Worm (Caenorhabditis elegans) whole organism, mixed stage, embryonic: ENCODE data around the gene let-754.
A peak's percentile ranks its signal among the peaks of the same experiment; 100 is the strongest.

ENCODE experiments used
- M03D4.4 ChIP-seq: sonication (generic microtip); optimal IDR thresholded peaks from 2 replicates; lab custom pipeline; 2017; ENCODE audit warnings: mild to moderate bottlenecking, missing genetic modification characterization, missing compliant biosample characterization
- bed-3 ChIP-seq: fragments of 200-800 bp; sonication (Bioruptor generic); optimal IDR thresholded peaks from 3 replicates; lab custom pipeline; 2018; ENCODE audit warnings: mild to moderate bottlenecking, missing genetic modification characterization, moderate library complexity, missing compliant biosample characterization
- ceh-39 ChIP-seq: fragments of 150-350 bp; optimal IDR thresholded peaks from 2 replicates; lab custom pipeline; 2014; ENCODE audit warnings: missing biosample characterization, missing genetic modification characterization
- ces-1 ChIP-seq: fragments of 150-350 bp; optimal IDR thresholded peaks from 2 replicates; lab custom pipeline; 2014; ENCODE audit warnings: missing biosample characterization, missing genetic modification reagents, missing genetic modification characterization
- cnd-1 ChIP-seq: fragments of 200-800 bp; sonication (Bioruptor generic); optimal IDR thresholded peaks from 2 replicates; lab custom pipeline; 2018; ENCODE audit warnings: mild to moderate bottlenecking, missing genetic modification characterization, missing compliant biosample characterization
- drap-1 ChIP-seq: fragments of 200-800 bp; sonication (Bioruptor generic); optimal IDR thresholded peaks from 3 replicates; lab custom pipeline; 2018; ENCODE audit warnings: mild to moderate bottlenecking, missing genetic modification characterization, missing compliant biosample characterization
- elt-1 ChIP-seq: sonication (generic microtip); optimal IDR thresholded peaks from 2 replicates; lab custom pipeline; 2017; ENCODE audit warnings: missing genetic modification characterization, mild to moderate bottlenecking, missing compliant biosample characterization, antibody characterized with exemption, moderate library complexity, borderline replicate concordance; ENCODE audit not compliant: insufficient read depth
- elt-3 ChIP-seq: fragments of 150-350 bp; optimal IDR thresholded peaks from 2 replicates; lab custom pipeline; 2014; ENCODE audit warnings: missing biosample characterization, missing genetic modification characterization
- flh-1 ChIP-seq: fragments of 200-800 bp; sonication (Bioruptor generic); optimal IDR thresholded peaks from 2 replicates; lab custom pipeline; 2018; ENCODE audit warnings: mild to moderate bottlenecking, missing genetic modification characterization, moderate library complexity, missing compliant biosample characterization
- ham-2 ChIP-seq: fragments of 200-800 bp; sonication (Bioruptor generic); optimal IDR thresholded peaks from 2 replicates; lab custom pipeline; 2018; ENCODE audit warnings: mild to moderate bottlenecking, missing genetic modification characterization, missing compliant biosample characterization
- hlh-1 ChIP-seq: fragments of 150-350 bp; optimal IDR thresholded peaks from 2 replicates; lab custom pipeline; 2014; ENCODE audit warnings: missing biosample characterization, missing genetic modification reagents, missing genetic modification characterization
- lin-13 ChIP-seq: fragments of 150-350 bp; optimal IDR thresholded peaks from 2 replicates; lab custom pipeline; 2014; ENCODE audit warnings: missing biosample characterization, missing genetic modification characterization
- lin-32 ChIP-seq: fragments of 200-800 bp; sonication (Bioruptor generic); optimal IDR thresholded peaks from 2 replicates; lab custom pipeline; 2018; ENCODE audit warnings: mild to moderate bottlenecking, missing genetic modification characterization, missing compliant biosample characterization
- lsy-2 ChIP-seq: fragments of 150-350 bp; optimal IDR thresholded peaks from 2 replicates; lab custom pipeline; 2014; ENCODE audit warnings: missing biosample characterization, missing genetic modification characterization
- mab-5 ChIP-seq: fragments of 150-350 bp; optimal IDR thresholded peaks from 2 replicates; lab custom pipeline; 2014; ENCODE audit warnings: missing biosample characterization, missing genetic modification characterization
- mep-1 ChIP-seq: fragments of 150-350 bp; optimal IDR thresholded peaks from 2 replicates; lab custom pipeline; 2017; ENCODE audit warnings: missing biosample characterization, missing genetic modification reagents, missing genetic modification characterization, inconsistent platforms
- mls-2 ChIP-seq: sonication (generic microtip); optimal IDR thresholded peaks from 2 replicates; lab custom pipeline; 2016; ENCODE audit warnings: mild to moderate bottlenecking, missing genetic modification characterization, moderate library complexity, missing compliant biosample characterization
- nhr-12 ChIP-seq: fragments of 150-350 bp; optimal IDR thresholded peaks from 2 replicates; lab custom pipeline; 2014; ENCODE audit warnings: missing biosample characterization, missing genetic modification characterization
- nhr-237 ChIP-seq: fragments of 150-350 bp; optimal IDR thresholded peaks from 2 replicates; lab custom pipeline; 2014; ENCODE audit warnings: missing biosample characterization, missing genetic modification characterization
- nhr-28 ChIP-seq: fragments of 150-350 bp; optimal IDR thresholded peaks from 2 replicates; lab custom pipeline; 2014; ENCODE audit warnings: missing biosample characterization, missing genetic modification characterization
- nhr-76 ChIP-seq: sonication (generic microtip); optimal IDR thresholded peaks from 2 replicates; lab custom pipeline; 2017; ENCODE audit warnings: missing biosample characterization, missing genetic modification characterization
- pha-4 ChIP-seq: fragments of 150-350 bp; optimal IDR thresholded peaks from 2 replicates; lab custom pipeline; 2018; ENCODE audit warnings: missing biosample characterization, missing genetic modification reagents, missing genetic modification characterization
- sem-2 ChIP-seq: fragments of 200-800 bp; sonication (Bioruptor generic); optimal IDR thresholded peaks from 2 replicates; lab custom pipeline; 2018; ENCODE audit warnings: mild to moderate bottlenecking, missing genetic modification characterization, missing compliant biosample characterization
- snpc-4 ChIP-seq: fragments of 150-350 bp; optimal IDR thresholded peaks from 2 replicates; lab custom pipeline; 2014; ENCODE audit warnings: missing biosample characterization, missing genetic modification characterization
- sptf-1 ChIP-seq: sonication (generic microtip); optimal IDR thresholded peaks from 2 replicates; lab custom pipeline; 2017; ENCODE audit warnings: mild to moderate bottlenecking, missing genetic modification characterization, moderate library complexity, missing compliant biosample characterization
- unc-120 ChIP-seq: sonication (generic microtip); optimal IDR thresholded peaks from 2 replicates; lab custom pipeline; 2017; ENCODE audit warnings: missing genetic modification characterization, missing compliant biosample characterization; ENCODE audit not compliant: poor library complexity, severe bottlenecking
- unc-39 ChIP-seq: fragments of 150-350 bp; optimal IDR thresholded peaks from 2 replicates; lab custom pipeline; 2014; ENCODE audit warnings: missing biosample characterization, missing genetic modification characterization
- unc-62 ChIP-seq: fragments of 150-350 bp; optimal IDR thresholded peaks from 2 replicates; lab custom pipeline; 2014; ENCODE audit warnings: missing biosample characterization, missing genetic modification reagents, missing genetic modification characterization
- zip-8 ChIP-seq: fragments of 150-350 bp; optimal IDR thresholded peaks from 2 replicates; lab custom pipeline; 2014; ENCODE audit warnings: missing biosample characterization, missing genetic modification characterization
- ztf-11 ChIP-seq: fragments of 150-350 bp; optimal IDR thresholded peaks from 2 replicates; lab custom pipeline; 2014; ENCODE audit warnings: missing biosample characterization, missing genetic modification characterization

The let-754 gene

ce11 chrIII:7973968-7974607 is 21.0 kb upstream of the let-754 start:
- TF ChIP-seq hlh-1 (no peak), M03D4.4 (tag; lab: Kevin White, UChicago) (no peak), unc-120 (tag; lab: Kevin White, UChicago) (no peak), pha-4 (tag; lab: Kevin White, UChicago) (no peak), elt-1 (tag; lab: Kevin White, UChicago) (no peak), drap-1 (GFP tag; lab: Kevin White, UChicago) (no peak), lsy-2 (tag; lab: Kevin White, UChicago) (no peak), nhr-28 (tag; lab: Kevin White, UChicago) (no peak), unc-39 (tag; lab: Kevin White, UChicago) (no peak), elt-3 (tag; lab: Kevin White, UChicago) (no peak), ceh-39 (tag; lab: Kevin White, UChicago) (no peak), nhr-12 (tag; lab: Kevin White, UChicago) (no peak), sptf-1 (tag; lab: Kevin White, UChicago) (no peak)
- TF ChIP-seq, all 35 proteins: peak for 0

DNA sequence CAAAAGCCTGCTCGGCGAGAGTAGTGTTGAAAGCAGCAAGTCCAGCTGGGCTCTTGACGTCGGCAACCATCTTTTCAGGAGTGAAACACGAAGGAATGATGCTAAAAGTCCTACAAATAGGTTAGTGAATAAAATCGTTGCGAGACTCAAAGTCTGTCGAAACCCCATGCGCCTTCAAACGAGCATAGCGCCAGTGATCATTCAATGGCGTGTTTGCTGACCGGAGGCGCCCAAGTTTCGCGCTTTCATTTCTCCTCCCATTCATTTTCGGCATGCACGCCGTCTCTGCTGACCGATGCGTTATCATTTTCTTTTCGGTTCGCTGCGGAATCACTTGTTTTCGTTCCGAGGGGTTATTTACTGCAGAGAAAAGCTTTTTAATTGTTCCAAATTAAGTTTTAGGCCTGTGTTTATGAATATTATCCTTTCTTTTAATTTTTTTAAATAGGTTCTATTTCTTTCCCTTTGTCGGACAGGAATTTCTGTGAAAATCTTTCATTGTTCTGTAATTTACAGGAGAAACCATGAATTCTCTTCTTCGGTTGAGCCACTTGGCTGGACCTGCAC is 20.2 kb upstream of the let-754 start, which contains the start of the genes eef-1B.1 and aco-2:
Gene eef-1B.1 (minus strand): TSS at position 186 of the 567 bp plus-strand sequence.
Gene aco-2 (plus strand): TSS at position 517 of the 567 bp plus-strand sequence.
- peak; percentile 28 for TF ChIP-seq nhr-237 (tag; lab: Kevin White, UChicago)
- TF ChIP-seq drap-1 (GFP tag; lab: Kevin White, UChicago): peak; percentile 22
- peak; percentile 33 for TF ChIP-seq ces-1 (GFP tag; lab: Kevin White, UChicago)
- peak; percentile 80 for TF ChIP-seq lsy-2 (tag; lab: Kevin White, UChicago)
- TF ChIP-seq pha-4 (tag; lab: Kevin White, UChicago): peak; percentile 67
- TF ChIP-seq lin-13 (tag; lab: Kevin White, UChicago): peak; percentile 43
- TF ChIP-seq mab-5: no peak
- TF ChIP-seq ceh-39 (tag; lab: Kevin White, UChicago): no peak
- TF ChIP-seq unc-62: peak; percentile 6
- no peak for TF ChIP-seq unc-39 (tag; lab: Kevin White, UChicago)
- peak; percentile 28 for TF ChIP-seq hlh-1
- peak; percentile 30 for TF ChIP-seq mep-1
- TF ChIP-seq, all 35 proteins: peak for 9

ce11 chrIII:7972687-7973086 is 19.6 kb upstream of the let-754 start:
- no peak for TF ChIP-seq cnd-1
- no peak for TF ChIP-seq nhr-76
- no peak for TF ChIP-seq lin-13 (tag; lab: Kevin White, UChicago)
- no peak for TF ChIP-seq flh-1 (GFP tag; lab: Kevin White, UChicago)
- no peak for TF ChIP-seq elt-3 (tag; lab: Kevin White, UChicago)
- TF ChIP-seq mab-5: no peak
- no peak for TF ChIP-seq mls-2
- TF ChIP-seq mep-1: no peak
- TF ChIP-seq snpc-4 (tag; lab: Kevin White, UChicago): no peak
- no peak for TF ChIP-seq ham-2 (GFP tag; lab: Kevin White, UChicago)
- TF ChIP-seq sem-2 (GFP tag; lab: Kevin White, UChicago): no peak
- no peak for TF ChIP-seq sptf-1 (tag; lab: Kevin White, UChicago)
- TF ChIP-seq zip-8 (tag; lab: Kevin White, UChicago): no peak
- no peak for TF ChIP-seq ceh-39 (tag; lab: Kevin White, UChicago)
- no peak for TF ChIP-seq bed-3 (GFP tag; lab: Kevin White, UChicago)
- no peak for TF ChIP-seq lin-32 (GFP tag; lab: Kevin White, UChicago)
- TF ChIP-seq ztf-11: no peak
- TF ChIP-seq unc-120 (tag; lab: Kevin White, UChicago): no peak
- no peak for TF ChIP-seq nhr-12 (tag; lab: Kevin White, UChicago)

ce11 chrIII:7972061-7972460 is 19.0 kb upstream of the let-754 start, which contains the start of gene F54H12.5:
Gene F54H12.5 (minus strand): TSS chrIII:7972161.
- TF ChIP-seq ceh-39 (tag; lab: Kevin White, UChicago) (peak; percentile 27), M03D4.4 (tag; lab: Kevin White, UChicago) (no peak)

ce11 chrIII:7969121-7969520 is 16.0 kb upstream of the let-754 start, which contains the start of the genes F54H12.8 and F54H12.7:
Gene F54H12.8 (minus strand): TSS chrIII:7969221.
Gene F54H12.7 (plus strand): TSS chrIII:7969349.
- TF ChIP-seq drap-1 (GFP tag; lab: Kevin White, UChicago) (no peak), nhr-12 (tag; lab: Kevin White, UChicago) (no peak), mls-2 (no peak), unc-120 (tag; lab: Kevin White, UChicago) (no peak), lin-32 (GFP tag; lab: Kevin White, UChicago) (no peak)
- TF ChIP-seq, all 35 proteins: peak for 0
